Fruit fly (Drosophila melanogaster) whole organism, adult: ENCODE results near the gene CAH6.

Experiments used
- CG33017 ChIP-seq: fragments of 200-800 bp; sonication (Bioruptor generic); optimal IDR thresholded peaks from 2 replicates; lab custom pipeline; 2018; ENCODE audit warnings: missing biosample characterization, mild to moderate bottlenecking, missing genetic modification characterization, moderate library complexity
- Clk ChIP-seq: fragments of 200-800 bp; sonication (Bioruptor generic); optimal IDR thresholded peaks from 2 replicates; lab custom pipeline; 2017; ENCODE audit warnings: missing biosample characterization, missing genetic modification characterization
- Crg-1 ChIP-seq: fragments of 200-800 bp; sonication (Bioruptor generic); optimal IDR thresholded peaks from 2 replicates; lab custom pipeline; 2016; ENCODE audit warnings: missing biosample characterization, missing genetic modification characterization
- Hr96 ChIP-seq: fragments of 200-800 bp; sonication (Bioruptor generic); optimal IDR thresholded peaks from 2 replicates; lab custom pipeline; 2016; ENCODE audit warnings: missing biosample characterization, missing genetic modification characterization
- bab1 ChIP-seq: fragments of 200-800 bp; sonication (Bioruptor generic); optimal IDR thresholded peaks from 3 replicates; lab custom pipeline; 2019; ENCODE audit warnings: missing biosample characterization, mild to moderate bottlenecking, missing genetic modification characterization, moderate library complexity
- cic ChIP-seq: fragments of 200-800 bp; sonication (Bioruptor generic); optimal IDR thresholded peaks from 2 replicates; lab custom pipeline; 2017; ENCODE audit warnings: missing biosample characterization, mild to moderate bottlenecking, missing genetic modification characterization, moderate library complexity
- kay ChIP-seq: fragments of 200-800 bp; sonication (Bioruptor generic); peaks from one replicate; lab custom pipeline; 2016; ENCODE audit warnings: missing biosample characterization, missing genetic modification characterization, borderline replicate concordance
- ovo ChIP-seq: fragments of 200-800 bp; sonication (Bioruptor generic); optimal IDR thresholded peaks from 2 replicates; lab custom pipeline; 2016; ENCODE audit warnings: missing biosample characterization, missing genetic modification characterization
- pad ChIP-seq: fragments of 200-800 bp; sonication (Bioruptor generic); optimal IDR thresholded peaks from 3 replicates; lab custom pipeline; 2017; ENCODE audit warnings: missing biosample characterization, missing genetic modification characterization, mild to moderate bottlenecking, moderate library complexity, missing genetic modification reagents
- toe ChIP-seq: fragments of 200-800 bp; sonication (Bioruptor generic); optimal IDR thresholded peaks from 2 replicates; lab custom pipeline; 2016; ENCODE audit warnings: missing biosample characterization, missing genetic modification characterization

dm6 chr3R:31305284-31305683 lies 47.9 kb downstream of the CAH6 start, which contains the start of gene pHCl-2:
- TF ChIP-seq Crg-1: no peak
- no peak for TF ChIP-seq Clk
- TF ChIP-seq ovo (GFP tag; lab: Kevin White, UChicago): no peak
- no peak for TF ChIP-seq toe (GFP tag; lab: Kevin White, UChicago)
- TF ChIP-seq Hr96 (GFP tag; lab: Kevin White, UChicago): no peak
- TF ChIP-seq pad (GFP tag; lab: Kevin White, UChicago): no peak
- TF ChIP-seq bab1: no peak
- TF ChIP-seq cic: no peak
- no peak for TF ChIP-seq kay (GFP tag; lab: Kevin White, UChicago)
- no peak for TF ChIP-seq CG33017
